Worm (Caenorhabditis elegans): ENCODE data around the gene nep-5.

The nep-5 gene

ce11 chrII:5487844-5488243 lies at the start of gene nep-5:
TSS of gene nep-5 (plus strand) at chrII:5488144.
- no peak for TF ChIP-seq ref-1 (GFP tag; conservative IDR thresholded peaks at IDR 0.05)
- no peak for TF ChIP-seq flt-1 (GFP tag; IDR thresholded peaks at IDR 0.05)
- TF ChIP-seq ztf-29 (GFP tag; IDR thresholded peaks at IDR 0.05), result no peak
- TF ChIP-seq cog-1 (tag; optimal IDR thresholded peaks at IDR 0.05), result no peak
- TF ChIP-seq ztf-23 (GFP tag; IDR thresholded peaks at IDR 0.05), result no peak
- no peak for TF ChIP-seq med-1 (GFP tag; optimal IDR thresholded peaks at IDR 0.05; ENCODE audit: insufficient read depth)

ce11 chrII:5446506-5446905 lies 41.4 kb upstream of the nep-5 start, which contains the start of gene nmr-1:
TSS of gene nmr-1 (minus strand) at chrII:5446606.
- TF ChIP-seq ztf-29 (GFP tag; IDR thresholded peaks at IDR 0.05), result no peak
- no peak for TF ChIP-seq klf-2 (GFP tag; conservative IDR thresholded peaks at IDR 0.05)
- no peak for TF ChIP-seq ztf-23 (GFP tag; IDR thresholded peaks at IDR 0.05)
- no peak for TF ChIP-seq cog-1 (tag; optimal IDR thresholded peaks at IDR 0.05)
- TF ChIP-seq tab-1 (GFP tag; IDR thresholded peaks at IDR 0.05), result no peak
- TF ChIP-seq flt-1 (GFP tag; IDR thresholded peaks at IDR 0.05), result no peak
- no peak for TF ChIP-seq T22C8.4 (GFP tag; IDR thresholded peaks at IDR 0.05)
- TF ChIP-seq ref-1 (GFP tag; conservative IDR thresholded peaks at IDR 0.05), result no peak
- TF ChIP-seq med-1 (GFP tag; optimal IDR thresholded peaks at IDR 0.05; ENCODE audit: insufficient read depth), result no peak

DNA sequence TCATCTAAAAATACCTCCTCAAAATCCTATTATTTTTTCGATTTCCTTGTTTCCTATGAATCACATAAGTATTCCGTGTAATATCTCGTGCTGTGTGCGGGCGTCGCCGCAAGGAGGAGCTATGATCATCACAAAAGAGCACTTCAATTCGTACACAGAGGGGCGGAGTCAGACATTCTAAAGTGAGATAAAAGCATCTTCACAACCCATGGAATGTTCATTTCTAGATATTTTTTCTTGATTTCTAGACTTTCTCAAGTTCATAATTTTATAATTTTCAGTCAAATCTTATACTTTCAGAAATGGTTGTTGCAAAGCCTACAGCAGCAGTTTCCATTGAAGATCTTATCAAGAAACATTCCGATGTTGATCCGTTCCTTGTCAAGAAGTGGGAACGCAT lies 40.6 kb upstream of the nep-5 start, which contains the start of gene cex-1:
Gene cex-1, plus strand, starts transcription at position 301 of the 400 bp plus-strand sequence.
- TF ChIP-seq T22C8.4 (GFP tag; IDR thresholded peaks at IDR 0.05) (no peak), tab-1 (GFP tag; IDR thresholded peaks at IDR 0.05) (no peak), ztf-23 (GFP tag; IDR thresholded peaks at IDR 0.05) (no peak), ref-1 (GFP tag; conservative IDR thresholded peaks at IDR 0.05) (no peak), flt-1 (GFP tag; IDR thresholded peaks at IDR 0.05) (no peak), med-1 (GFP tag; optimal IDR thresholded peaks at IDR 0.05; ENCODE audit: insufficient read depth) (no peak), klf-2 (GFP tag; conservative IDR thresholded peaks at IDR 0.05) (no peak), cog-1 (tag; optimal IDR thresholded peaks at IDR 0.05) (no peak), ztf-29 (GFP tag; IDR thresholded peaks at IDR 0.05) (no peak)

ce11 chrII:5449219-5449618 lies 38.7 kb upstream of the nep-5 start:
- TF ChIP-seq cog-1 (tag; optimal IDR thresholded peaks at IDR 0.05) (no peak), T22C8.4 (GFP tag; IDR thresholded peaks at IDR 0.05) (no peak), klf-2 (GFP tag; conservative IDR thresholded peaks at IDR 0.05) (no peak), med-1 (GFP tag; optimal IDR thresholded peaks at IDR 0.05; ENCODE audit: insufficient read depth) (no peak), ztf-23 (GFP tag; IDR thresholded peaks at IDR 0.05) (no peak), ztf-29 (GFP tag; IDR thresholded peaks at IDR 0.05) (no peak), ref-1 (GFP tag; conservative IDR thresholded peaks at IDR 0.05) (no peak), flt-1 (GFP tag; IDR thresholded peaks at IDR 0.05) (no peak), tab-1 (GFP tag; IDR thresholded peaks at IDR 0.05) (no peak)

- TF ChIP-seq med-1 (GFP tag; optimal IDR thresholded peaks at IDR 0.05; ENCODE audit: insufficient read depth), result no peak
Measured at ce11 chrII:5449620-5450019, 38.3 kb upstream of the nep-5 start.

- no peak for TF ChIP-seq med-1 (GFP tag; optimal IDR thresholded peaks at IDR 0.05; ENCODE audit: insufficient read depth)
- TF ChIP-seq ref-1 (GFP tag; conservative IDR thresholded peaks at IDR 0.05), result no peak
- TF ChIP-seq ztf-29 (GFP tag; IDR thresholded peaks at IDR 0.05), result no peak
Measured at ce11 chrII:5451278-5451677, 36.7 kb upstream of the nep-5 start.

DNA sequence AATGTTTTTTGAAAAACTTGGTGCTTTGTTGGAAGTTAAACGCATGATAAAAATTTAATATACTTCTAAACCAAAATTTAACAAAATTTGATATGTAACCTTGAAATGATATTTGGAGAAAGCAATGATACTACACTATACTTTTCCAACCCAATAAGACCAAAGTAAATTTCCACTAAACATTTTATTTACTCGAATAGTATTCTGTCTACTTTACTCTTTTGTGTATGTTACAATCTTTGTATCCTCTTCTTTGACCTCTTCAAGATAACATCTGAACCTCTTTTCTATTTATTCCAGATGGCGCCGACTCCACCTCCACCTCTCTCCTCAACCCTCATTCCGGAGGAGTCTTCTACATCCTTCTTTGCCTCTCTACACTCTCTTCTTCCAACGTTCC lies 34.4 kb upstream of the nep-5 start, which contains the start of gene dhs-5:
Gene dhs-5, plus strand, starts transcription at position 301 of the 400 bp plus-strand sequence.
- no peak for TF ChIP-seq T22C8.4 (GFP tag; IDR thresholded peaks at IDR 0.05)
- no peak for TF ChIP-seq ref-1 (GFP tag; conservative IDR thresholded peaks at IDR 0.05)
- no peak for TF ChIP-seq med-1 (GFP tag; optimal IDR thresholded peaks at IDR 0.05; ENCODE audit: insufficient read depth)
- TF ChIP-seq flt-1 (GFP tag; IDR thresholded peaks at IDR 0.05), result no peak
- no peak for TF ChIP-seq cog-1 (tag; optimal IDR thresholded peaks at IDR 0.05)
- no peak for TF ChIP-seq ztf-29 (GFP tag; IDR thresholded peaks at IDR 0.05)
- no peak for TF ChIP-seq ztf-23 (GFP tag; IDR thresholded peaks at IDR 0.05)
- no peak for TF ChIP-seq tab-1 (GFP tag; IDR thresholded peaks at IDR 0.05)
- no peak for TF ChIP-seq klf-2 (GFP tag; conservative IDR thresholded peaks at IDR 0.05)

- no peak for TF ChIP-seq med-1 (GFP tag; optimal IDR thresholded peaks at IDR 0.05; ENCODE audit: insufficient read depth)
- TF ChIP-seq ztf-29 (GFP tag; IDR thresholded peaks at IDR 0.05), result no peak
- TF ChIP-seq cog-1 (tag; optimal IDR thresholded peaks at IDR 0.05), result no peak
- no peak for TF ChIP-seq T22C8.4 (GFP tag; IDR thresholded peaks at IDR 0.05)
Measured at ce11 chrII:5455650-5456355, 32.1 kb upstream of the nep-5 start, which contains the start of gene daz-1. TSS of gene daz-1 (plus strand) at chrII:5456305.

- TF ChIP-seq T22C8.4 (GFP tag; IDR thresholded peaks at IDR 0.05) (no peak), ztf-29 (GFP tag; IDR thresholded peaks at IDR 0.05) (no peak), klf-2 (GFP tag; conservative IDR thresholded peaks at IDR 0.05) (no peak), ztf-23 (GFP tag; IDR thresholded peaks at IDR 0.05) (no peak), ref-1 (GFP tag; conservative IDR thresholded peaks at IDR 0.05) (no peak), cog-1 (tag; optimal IDR thresholded peaks at IDR 0.05) (no peak), tab-1 (GFP tag; IDR thresholded peaks at IDR 0.05) (no peak), med-1 (GFP tag; optimal IDR thresholded peaks at IDR 0.05; ENCODE audit: insufficient read depth) (no peak), flt-1 (GFP tag; IDR thresholded peaks at IDR 0.05) (no peak)
Measured at ce11 chrII:5458683-5459410, 29.1 kb upstream of the nep-5 start.

ce11 chrII:5459534-5459933 lies 28.4 kb upstream of the nep-5 start:
- TF ChIP-seq tab-1 (GFP tag; IDR thresholded peaks at IDR 0.05), result no peak
- no peak for TF ChIP-seq ztf-23 (GFP tag; IDR thresholded peaks at IDR 0.05)
- TF ChIP-seq ztf-29 (GFP tag; IDR thresholded peaks at IDR 0.05), result no peak
- TF ChIP-seq med-1 (GFP tag; optimal IDR thresholded peaks at IDR 0.05; ENCODE audit: insufficient read depth), result no peak
- no peak for TF ChIP-seq T22C8.4 (GFP tag; IDR thresholded peaks at IDR 0.05)

All from whole organism, midembryonic.